Worm (Caenorhabditis elegans): ENCODE results near the gene str-38.

The str-38 gene

ce11 chrV:15767385-15767784 is 35.3 kb upstream of the str-38 start (continued):
- TF ChIP-seq egl-18 (GFP tag; IDR thresholded peaks at IDR 0.05) (0 out of 2 replicates have a peak, but pooled peaks have one; percentile 29), D2030.7 (GFP tag; IDR thresholded peaks at IDR 0.05) (peak; percentile 89), bed-2 (GFP tag; IDR thresholded peaks at IDR 0.05) (peak; percentile 85), madf-8 (GFP tag; conservative IDR thresholded peaks at IDR 0.05) (peak; percentile 39), die-1 (tag; optimal IDR thresholded peaks at IDR 0.05) (peak; percentile 28), dox-1 (GFP tag; IDR thresholded peaks at IDR 0.05) (peak; percentile 83), F37B4.10 (GFP tag; IDR thresholded peaks at IDR 0.05) (peak; percentile 89; the same call in 1 of the 2 replicates), F33H1.4 (GFP tag; IDR thresholded peaks at IDR 0.05) (peak; percentile 27; the same call in 1 of the 2 replicates), lin-54 (GFP tag; optimal IDR thresholded peaks at IDR 0.05) (peak; percentile 52), nfyb-1 (GFP tag; IDR thresholded peaks at IDR 0.05) (peak; percentile 87)

DNA sequence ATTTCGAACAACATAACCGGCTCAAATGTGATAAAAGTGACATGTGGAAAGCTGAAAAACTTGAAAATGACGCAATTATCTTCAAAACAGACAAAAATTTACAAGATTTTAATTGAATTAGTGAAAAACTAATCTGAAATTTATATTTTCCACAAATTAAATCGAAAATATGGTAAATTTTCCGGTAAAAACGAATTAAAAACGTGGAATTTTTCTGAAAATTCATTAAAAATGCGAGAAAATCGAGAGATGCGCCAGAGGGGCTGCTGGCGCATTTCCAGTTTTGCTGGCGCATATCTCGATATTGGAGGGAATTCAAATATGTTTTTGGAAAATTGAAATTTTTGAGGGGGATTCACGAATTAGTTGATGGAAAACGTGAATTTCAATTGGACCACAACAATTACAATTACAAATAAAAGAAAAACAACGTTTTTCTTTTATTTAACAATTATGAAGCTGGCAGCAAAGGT is 34.0 kb upstream of the str-38 start, which contains the start of the genes haf-3 and F57A10.2:
haf-3 (minus strand) TSS at position 51 of the 473 bp plus-strand sequence.
F57A10.2 (plus strand) TSS at position 454 of the 473 bp plus-strand sequence.
- TF ChIP-seq F37B4.10 (GFP tag; IDR thresholded peaks at IDR 0.05), result no peak
- peak; percentile 75 for TF ChIP-seq C06A6.2 (GFP tag; conservative IDR thresholded peaks at IDR 0.05)
- TF ChIP-seq ets-4 (GFP tag; optimal IDR thresholded peaks at IDR 0.05), result no peak
- TF ChIP-seq hlh-12 (tag; optimal IDR thresholded peaks at IDR 0.05), result no peak
- TF ChIP-seq F49E8.2 (tag; optimal IDR thresholded peaks at IDR 0.05; ENCODE audit: insufficient read depth), result peak; percentile 35
- TF ChIP-seq mel-28 (tag; optimal IDR thresholded peaks at IDR 0.05; ENCODE audit: borderline replicate concordance), result no peak
- TF ChIP-seq ztf-3 (GFP tag; optimal IDR thresholded peaks at IDR 0.05), result no peak
- peak; percentile 71 for TF ChIP-seq Y56A3A.18 (GFP tag; IDR thresholded peaks at IDR 0.05)
- peak; percentile 97 for TF ChIP-seq dpl-1 (GFP tag; optimal IDR thresholded peaks at IDR 0.05)
- no peak for TF ChIP-seq aptf-3 (GFP tag; IDR thresholded peaks at IDR 0.05)
- TF ChIP-seq ceh-27 (GFP tag; optimal IDR thresholded peaks at IDR 0.05), result peak; percentile 65
- no peak for TF ChIP-seq rec-8 (tag; optimal IDR thresholded peaks at IDR 0.05)
- TF ChIP-seq dpff-1 (tag; optimal IDR thresholded peaks at IDR 0.05), result no peak
- TF ChIP-seq hrde-1 (tag; optimal IDR thresholded peaks at IDR 0.05; ENCODE audit: borderline replicate concordance), result no peak
- TF ChIP-seq snpc-1.1 (tag; optimal IDR thresholded peaks at IDR 0.05; ENCODE audit: insufficient read depth), result peak; percentile 46
- peak; percentile 86 for TF ChIP-seq pha-4 (tag; optimal IDR thresholded peaks at IDR 0.05)
- no peak for TF ChIP-seq B0035.1 (tag; optimal IDR thresholded peaks at IDR 0.05)
- TF ChIP-seq F57C9.4 (tag; optimal IDR thresholded peaks at IDR 0.05), result no peak
- TF ChIP-seq F10E7.11 (tag; optimal IDR thresholded peaks at IDR 0.05), result no peak
- peak; percentile 91 for TF ChIP-seq Y53G8AR.9 (GFP tag; conservative IDR thresholded peaks at IDR 0.05)
- TF ChIP-seq bed-2 (GFP tag; IDR thresholded peaks at IDR 0.05), result no peak
- TF ChIP-seq akir-1 (GFP tag; optimal IDR thresholded peaks at IDR 0.05), result no peak
- peak; percentile 83 for TF ChIP-seq D2030.7 (GFP tag; IDR thresholded peaks at IDR 0.05)
- TF ChIP-seq tbp1 (GFP tag; optimal IDR thresholded peaks at IDR 0.05), result peak; percentile 72
- no peak for TF ChIP-seq F55B11.4 (tag; optimal IDR thresholded peaks at IDR 0.05; ENCODE audit: borderline replicate concordance, insufficient read depth)
- no peak for TF ChIP-seq lsy-27 (tag; optimal IDR thresholded peaks at IDR 0.05; ENCODE audit: borderline replicate concordance, insufficient read depth)
- peak; percentile 70 for TF ChIP-seq attf-3 (GFP tag; conservative IDR thresholded peaks at IDR 0.05)
- peak; percentile 71 for TF ChIP-seq lsl-1 (GFP tag; optimal IDR thresholded peaks at IDR 0.05)
- TF ChIP-seq lin-35 (GFP tag; optimal IDR thresholded peaks at IDR 0.05), result peak; percentile 81 to 97 (median 92)
- no peak for TF ChIP-seq nfya-2 (GFP tag; IDR thresholded peaks at IDR 0.05)
- TF ChIP-seq sptf-2 (GFP tag; optimal IDR thresholded peaks at IDR 0.05), result no peak
- TF ChIP-seq xnd-1 (tag; optimal IDR thresholded peaks at IDR 0.05), result peak; percentile 56
- TF ChIP-seq snpc-4 (GFP tag; optimal IDR thresholded peaks at IDR 0.05), result peak; percentile 36
- peak; percentile 70 to 86 (median 81) for TF ChIP-seq snpc-4 (tag; optimal IDR thresholded peaks at IDR 0.05)
- no peak for TF ChIP-seq rpc-1 (optimal IDR thresholded peaks at IDR 0.05)
- TF ChIP-seq rpc-1 (tag; optimal IDR thresholded peaks at IDR 0.05), result no peak
- TF ChIP-seq unc-130 (GFP tag; optimal IDR thresholded peaks at IDR 0.05), result no peak
- no peak for TF ChIP-seq T07F8.4 (tag; optimal IDR thresholded peaks at IDR 0.05)
- peak; percentile 55 for TF ChIP-seq atf-7 (tag; optimal IDR thresholded peaks at IDR 0.05)
- peak; percentile 62 for TF ChIP-seq madf-8 (GFP tag; conservative IDR thresholded peaks at IDR 0.05)
